Worm (Caenorhabditis elegans): ENCODE measurements around the gene cutl-18.

ce11 chrV:11321719-11322118 is 5.0 kb upstream of the cutl-18 start, which contains the start of gene F47G9.4:
- no peak for TF ChIP-seq snpc-4 (tag; optimal IDR thresholded peaks at IDR 0.05)
- no peak for TF ChIP-seq nhr-28 (tag; optimal IDR thresholded peaks at IDR 0.05)
- no peak for TF ChIP-seq nhr-23 (tag; optimal IDR thresholded peaks at IDR 0.05)
- TF ChIP-seq unc-62 (GFP tag; optimal IDR thresholded peaks at IDR 0.05) = no peak
- TF ChIP-seq nhr-43 (tag; optimal IDR thresholded peaks at IDR 0.05; ENCODE audit: poor library complexity, severe bottlenecking) = no peak
- no peak for TF ChIP-seq fkh-2 (tag; optimal IDR thresholded peaks at IDR 0.05)
- TF ChIP-seq ZK546.5 (tag; optimal IDR thresholded peaks at IDR 0.05) = no peak
